Worm (Caenorhabditis elegans) whole organism, L1 larva: Measurements from ENCODE around the gene C02F5.3.
A peak's percentile ranks its signal among the peaks of the same experiment; 100 is the strongest.

Source experiments
- C04F5.9 ChIP-seq: sonication (generic microtip); optimal IDR thresholded peaks from 2 replicates; lab custom pipeline; 2016; ENCODE audit warnings: missing genetic modification characterization, missing compliant biosample characterization
- C16A3.4 ChIP-seq: fragments of 150-350 bp; optimal IDR thresholded peaks from 2 replicates; lab custom pipeline; 2014; ENCODE audit warnings: missing biosample characterization, missing genetic modification characterization
- F16B12.6 ChIP-seq: fragments of 150-350 bp; optimal IDR thresholded peaks from 2 replicates; lab custom pipeline; 2014; ENCODE audit warnings: missing biosample characterization, missing genetic modification characterization
- aha-1 ChIP-seq: fragments of 150-350 bp; optimal IDR thresholded peaks from 2 replicates; lab custom pipeline; 2014; ENCODE audit warnings: missing biosample characterization, missing genetic modification characterization
- alr-1 ChIP-seq: fragments of 200-800 bp; sonication (Bioruptor generic); optimal IDR thresholded peaks from 2 replicates; lab custom pipeline; 2018; ENCODE audit warnings: borderline replicate concordance, mild to moderate bottlenecking, missing genetic modification characterization, missing compliant biosample characterization
- aly-2 ChIP-seq: fragments of 150-350 bp; optimal IDR thresholded peaks from 2 replicates; lab custom pipeline; 2014; ENCODE audit warnings: missing biosample characterization, missing genetic modification characterization
- ama-1 ChIP-seq: fragments of 150-350 bp; optimal IDR thresholded peaks from 2 replicates; lab custom pipeline; 2014
- blmp-1 ChIP-seq: fragments of 150-350 bp; optimal IDR thresholded peaks from 2 replicates; lab custom pipeline; 2014; ENCODE audit warnings: missing biosample characterization, missing genetic modification characterization
- ceh-63 ChIP-seq: fragments of 200-800 bp; sonication (Bioruptor generic); optimal IDR thresholded peaks from 2 replicates; lab custom pipeline; 2018; ENCODE audit warnings: mild to moderate bottlenecking, missing genetic modification characterization, missing compliant biosample characterization
- ceh-82 ChIP-seq, 3 experiments: fragments of 150-350 bp in 1 of 3; sonication (generic microtip) in 2 of 3; optimal IDR thresholded peaks; 2 replicates each; lab custom pipeline; 2014 to 2017; ENCODE audit warnings: missing biosample characterization in 3 of 3, missing genetic modification characterization in 3 of 3
- ceh-88 ChIP-seq: fragments of 200-800 bp; sonication (Bioruptor generic); IDR thresholded peaks from 2 replicates; pipeline ENCODE4 v1.3.6; 2022; ENCODE audit warnings: missing genetic modification characterization, missing compliant biosample characterization
- dsc-1 ChIP-seq: sonication (generic microtip); optimal IDR thresholded peaks from 2 replicates; lab custom pipeline; 2016; ENCODE audit warnings: mild to moderate bottlenecking, missing genetic modification characterization, missing compliant biosample characterization
- efl-3 ChIP-seq: fragments of 200-800 bp; sonication (Bioruptor generic); optimal IDR thresholded peaks from 2 replicates; lab custom pipeline; 2018; ENCODE audit warnings: mild to moderate bottlenecking, missing genetic modification characterization, missing compliant biosample characterization
- egl-13 ChIP-seq: sonication (generic microtip); optimal IDR thresholded peaks from 2 replicates; lab custom pipeline; 2016; ENCODE audit warnings: missing genotype, missing genetic modification reagents, missing genetic modification characterization, missing compliant biosample characterization
- ets-5 ChIP-seq: fragments of 200-800 bp; sonication (Bioruptor generic); IDR thresholded peaks from 2 replicates; pipeline ENCODE4 v1.3.6; 2022; ENCODE audit warnings: missing genetic modification characterization, missing compliant biosample characterization
- fkh-4 ChIP-seq: sonication (generic microtip); optimal IDR thresholded peaks from 2 replicates; lab custom pipeline; 2016; ENCODE audit warnings: missing compliant biosample characterization, missing genetic modification characterization, borderline replicate concordance
- fos-1 ChIP-seq: fragments of 150-350 bp; optimal IDR thresholded peaks from 2 replicates; lab custom pipeline; 2014; ENCODE audit warnings: missing biosample characterization, missing genetic modification characterization
- grh-1 ChIP-seq: fragments of 200-800 bp; sonication (Bioruptor generic); IDR thresholded peaks from 2 replicates; pipeline ENCODE4 v1.3.6; 2022; ENCODE audit warnings: missing genetic modification reagents, missing genetic modification characterization, missing compliant biosample characterization
- hlh-17 ChIP-seq: fragments of 200-800 bp; sonication (Bioruptor generic); optimal IDR thresholded peaks from 2 replicates; lab custom pipeline; 2018; ENCODE audit warnings: missing genetic modification characterization, mild to moderate bottlenecking, missing compliant biosample characterization, moderate library complexity, borderline replicate concordance
- hlh-4 ChIP-seq: sonication (generic microtip); optimal IDR thresholded peaks from 2 replicates; lab custom pipeline; 2016; ENCODE audit warnings: mild to moderate bottlenecking, missing genetic modification characterization, missing compliant biosample characterization
- isw-1 ChIP-seq: fragments of 200-800 bp; sonication (Bioruptor generic); IDR thresholded peaks from 2 replicates; pipeline ENCODE4 v1.3.6; 2022; ENCODE audit warnings: missing genetic modification characterization, missing compliant biosample characterization
- lin-13 ChIP-seq: fragments of 150-350 bp; optimal IDR thresholded peaks from 2 replicates; lab custom pipeline; 2014; ENCODE audit warnings: missing biosample characterization, missing genetic modification reagents, missing genetic modification characterization
- lin-15B ChIP-seq: fragments of 150-350 bp; sonication (generic microtip); optimal IDR thresholded peaks from 3 replicates; lab custom pipeline; 2014; ENCODE audit warnings: missing biosample characterization, missing genetic modification characterization
- lin-39 ChIP-seq: fragments of 150-350 bp; optimal IDR thresholded peaks from 2 replicates; lab custom pipeline; 2014; ENCODE audit warnings: missing biosample characterization, missing genetic modification reagents, missing genetic modification characterization
- lsy-2 ChIP-seq, 2 experiments: fragments of 150-350 bp; optimal IDR thresholded peaks; 2 replicates each; lab custom pipeline; 2014; ENCODE audit warnings: missing biosample characterization in 2 of 2, missing genetic modification characterization in 2 of 2
- mep-1 ChIP-seq: fragments of 150-350 bp; optimal IDR thresholded peaks from 2 replicates; lab custom pipeline; 2014; ENCODE audit warnings: missing biosample characterization, missing genetic modification characterization
- nhr-12 ChIP-seq: sonication (generic microtip); optimal IDR thresholded peaks from 2 replicates; lab custom pipeline; 2017; ENCODE audit warnings: missing biosample characterization, missing genetic modification characterization
- nhr-28 ChIP-seq: fragments of 150-350 bp; optimal IDR thresholded peaks from 2 replicates; lab custom pipeline; 2014; ENCODE audit warnings: missing biosample characterization, missing genetic modification characterization
- nhr-47 ChIP-seq: sonication (generic microtip); optimal IDR thresholded peaks from 2 replicates; lab custom pipeline; 2016; ENCODE audit warnings: mild to moderate bottlenecking, missing genetic modification characterization, moderate library complexity, missing compliant biosample characterization
- nhr-90 ChIP-seq: sonication (generic microtip); optimal IDR thresholded peaks from 2 replicates; lab custom pipeline; 2016; ENCODE audit warnings: mild to moderate bottlenecking, missing genetic modification characterization, missing compliant biosample characterization; ENCODE audit not compliant: poor library complexity
- pqm-1 ChIP-seq: sonication (generic microtip); optimal IDR thresholded peaks from 3 replicates; lab custom pipeline; 2017; ENCODE audit warnings: missing biosample characterization, missing genetic modification characterization
- skn-1 ChIP-seq: fragments of 150-350 bp; optimal IDR thresholded peaks from 2 replicates; lab custom pipeline; 2014; ENCODE audit warnings: missing biosample characterization, missing genetic modification characterization
- snu-23 ChIP-seq: sonication (generic microtip); optimal IDR thresholded peaks from 2 replicates; lab custom pipeline; 2016; ENCODE audit warnings: missing genetic modification characterization, missing compliant biosample characterization
- sox-4 ChIP-seq: sonication (generic microtip); optimal IDR thresholded peaks from 2 replicates; lab custom pipeline; 2016; ENCODE audit warnings: missing genetic modification characterization, missing compliant biosample characterization
- swsn-7 ChIP-seq: sonication (generic microtip); optimal IDR thresholded peaks from 2 replicates; lab custom pipeline; 2016; ENCODE audit warnings: missing genetic modification characterization, missing compliant biosample characterization
- tlp-1 ChIP-seq: fragments of 150-350 bp; optimal IDR thresholded peaks from 2 replicates; lab custom pipeline; 2014; ENCODE audit warnings: missing biosample characterization, missing genetic modification characterization
- unc-130 ChIP-seq: fragments of 150-350 bp; optimal IDR thresholded peaks from 2 replicates; lab custom pipeline; 2017; ENCODE audit warnings: missing biosample characterization, missing genetic modification characterization, inconsistent platforms
- unc-30 ChIP-seq: sonication (generic microtip); optimal IDR thresholded peaks from 2 replicates; lab custom pipeline; 2017; ENCODE audit warnings: missing biosample characterization, missing genetic modification characterization
- unc-86 ChIP-seq: sonication (generic microtip); optimal IDR thresholded peaks from 2 replicates; lab custom pipeline; 2016; ENCODE audit warnings: missing genetic modification characterization, missing compliant biosample characterization
- unc-98 ChIP-seq: fragments of 200-800 bp; sonication (Bioruptor generic); IDR thresholded peaks from 2 replicates; pipeline ENCODE4 v1.3.6; 2022; ENCODE audit warnings: missing genetic modification characterization, missing compliant biosample characterization
- ztf-11 ChIP-seq, 2 experiments: sonication (generic microtip); optimal IDR thresholded peaks; 2 replicates each; lab custom pipeline; 2016 to 2017; ENCODE audit warnings: missing genetic modification characterization in 2 of 2, missing biosample characterization in 1 of 2, missing compliant biosample characterization in 1 of 2
- ztf-4 ChIP-seq: fragments of 150-350 bp; optimal IDR thresholded peaks from 2 replicates; lab custom pipeline; 2014; ENCODE audit warnings: missing biosample characterization, missing genetic modification characterization

C02F5.3 gene

DNA sequence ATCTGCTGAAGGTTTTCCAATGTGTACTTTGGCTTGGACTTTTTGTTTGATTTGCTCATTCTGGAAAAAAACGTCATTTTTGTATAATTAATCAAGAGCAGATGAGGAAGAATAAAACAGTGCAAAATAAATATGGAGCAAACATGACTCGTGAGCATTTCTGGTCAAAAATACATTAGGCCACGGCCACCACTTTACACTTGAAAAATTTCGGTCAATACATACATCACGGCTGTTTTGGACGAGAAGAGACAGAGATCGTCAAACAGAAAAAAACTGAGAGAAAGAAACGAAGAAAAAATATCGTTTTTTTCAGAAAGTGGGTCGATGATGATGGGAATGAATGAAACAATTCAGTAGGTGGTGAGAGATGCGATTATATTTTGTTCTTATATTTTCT lies 22.6 kb downstream of the C02F5.3 start, which contains the start of the genes F09G8.7 and crn-7 (continued):
- TF ChIP-seq fos-1 (tag; lab: Kevin White, UChicago) (no peak), ama-1 (no peak), lin-39 (tag; lab: Kevin White, UChicago) (no peak), C04F5.9 (no peak), pqm-1 (tag; lab: Kevin White, UChicago) (no peak), efl-3 (no peak), blmp-1 (tag; lab: Kevin White, UChicago) (peak; percentile 46), snu-23 (GFP tag; lab: Kevin White, UChicago) (peak; percentile 33), ztf-11 (tag; optimal IDR thresholded peaks at IDR 0.05; lab: Kevin White, UChicago) (no peak), aha-1 (tag; lab: Kevin White, UChicago) (no peak), isw-1 (GFP tag; lab: Robert Waterston, UW) (no peak), unc-98 (GFP tag; lab: Robert Waterston, UW) (no peak), lsy-2 (tag; optimal IDR thresholded peaks at IDR 0.05; lab: Kevin White, UChicago) (peak in 1 of 2 experiments; percentile 55), egl-13 (tag; lab: Kevin White, UChicago) (no peak), lin-13 (GFP tag; lab: Kevin White, UChicago) (no peak), ceh-82 (tag; optimal IDR thresholded peaks at IDR 0.05; lab: Kevin White, UChicago) (peak in 1 of 3 experiments; percentile 31), nhr-90 (no peak), unc-30 (no peak), F16B12.6 (no peak), ztf-4 (no peak), dsc-1 (no peak), ceh-88 (GFP tag; lab: Robert Waterston, UW) (no peak)

DNA sequence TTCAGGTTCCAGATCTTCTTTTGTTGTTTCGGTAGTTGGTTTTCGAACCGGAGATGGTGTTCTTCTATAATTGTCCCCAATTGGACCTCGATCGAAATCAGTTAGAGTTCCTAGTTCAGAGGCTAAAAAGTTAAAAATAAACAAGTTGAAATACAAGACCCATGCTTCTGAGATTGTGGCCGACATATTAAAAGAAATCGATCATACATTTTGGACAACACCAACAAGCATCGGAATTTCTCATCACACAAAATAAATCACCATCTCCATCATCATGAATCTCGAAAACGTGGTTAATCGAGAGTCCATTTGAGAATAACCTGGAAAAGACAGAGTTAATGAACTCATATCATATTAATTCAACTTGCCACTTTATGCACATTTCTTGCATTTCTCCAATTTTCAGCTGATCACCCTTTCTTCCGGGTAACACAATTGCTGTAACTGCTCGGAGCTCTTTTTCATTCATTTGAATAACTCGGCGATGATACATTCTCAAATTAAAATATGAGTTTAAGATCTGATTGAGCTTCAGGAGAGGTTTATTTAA lies 26.1 kb downstream of the C02F5.3 start, which contains the start of the genes mps-4 and F09G8.10:
mps-4 (minus strand) TSS at position 101 of the 550 bp plus-strand sequence.
F09G8.10 (minus strand) TSS at position 500 of the 550 bp plus-strand sequence.
- no peak for TF ChIP-seq ama-1
- no peak for TF ChIP-seq pqm-1 (tag; lab: Kevin White, UChicago)
- no peak for TF ChIP-seq skn-1
- TF ChIP-seq swsn-7 (tag; lab: Kevin White, UChicago), result no peak
- TF ChIP-seq unc-86, result no peak
- no peak for TF ChIP-seq snu-23 (GFP tag; lab: Kevin White, UChicago)

DNA sequence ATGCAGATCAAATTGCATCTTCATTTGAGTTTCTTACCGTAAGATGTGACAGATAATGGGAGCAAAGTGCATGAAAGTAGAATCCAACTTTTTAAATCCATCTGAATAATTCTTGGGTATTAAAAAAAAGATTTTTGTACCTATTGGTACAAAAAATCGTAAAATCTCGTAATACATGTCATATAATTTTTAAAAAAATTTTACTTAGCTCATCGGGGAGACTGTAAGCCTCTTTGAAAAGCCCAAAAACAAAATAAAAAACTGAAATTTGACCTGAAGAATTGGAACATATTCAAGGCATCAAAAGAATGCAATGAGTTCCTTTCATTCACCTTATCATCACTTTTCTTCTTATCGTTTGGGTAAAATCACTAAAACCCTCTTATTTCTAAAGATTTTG lies 30.2 kb downstream of the C02F5.3 start, which contains the start of gene clec-160:
clec-160 (minus strand) TSS at position 101 of the 400 bp plus-strand sequence.
- TF ChIP-seq ets-5 (GFP tag; lab: Robert Waterston, UW) (no peak), lin-15B (no peak), nhr-12 (tag; lab: Kevin White, UChicago) (no peak), pqm-1 (tag; lab: Kevin White, UChicago) (no peak), ceh-88 (GFP tag; lab: Robert Waterston, UW) (no peak), nhr-28 (tag; lab: Kevin White, UChicago) (no peak), dsc-1 (no peak)

DNA sequence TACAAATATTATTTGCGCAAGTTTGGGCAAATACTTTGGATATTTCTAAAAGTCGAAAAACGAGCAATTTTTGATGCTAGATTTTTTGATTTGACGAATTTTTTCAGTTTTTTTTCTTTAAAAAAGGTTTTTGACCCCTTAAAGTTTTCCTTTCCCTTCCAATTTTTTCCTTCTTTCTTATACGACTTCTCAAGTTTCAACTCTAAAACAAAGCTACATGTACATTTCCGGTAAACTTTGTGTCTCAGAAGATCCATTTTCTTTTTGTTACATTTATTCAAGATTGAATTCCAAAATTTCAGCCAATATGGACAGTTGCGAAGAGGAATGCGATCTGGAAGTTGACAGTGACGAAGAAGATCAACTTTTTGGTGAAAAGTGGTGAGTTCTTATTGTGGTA lies 33.1 kb downstream of the C02F5.3 start, which contains the start of gene mig-10:
mig-10 (plus strand) TSS at position 301 of the 400 bp plus-strand sequence.
- TF ChIP-seq unc-30 (no peak), hlh-4 (tag; lab: Kevin White, UChicago) (no peak), ets-5 (GFP tag; lab: Robert Waterston, UW) (no peak), ama-1 (no peak), nhr-47 (tag; lab: Kevin White, UChicago) (no peak)
- TF ChIP-seq, all 84 proteins: peak for 0

DNA sequence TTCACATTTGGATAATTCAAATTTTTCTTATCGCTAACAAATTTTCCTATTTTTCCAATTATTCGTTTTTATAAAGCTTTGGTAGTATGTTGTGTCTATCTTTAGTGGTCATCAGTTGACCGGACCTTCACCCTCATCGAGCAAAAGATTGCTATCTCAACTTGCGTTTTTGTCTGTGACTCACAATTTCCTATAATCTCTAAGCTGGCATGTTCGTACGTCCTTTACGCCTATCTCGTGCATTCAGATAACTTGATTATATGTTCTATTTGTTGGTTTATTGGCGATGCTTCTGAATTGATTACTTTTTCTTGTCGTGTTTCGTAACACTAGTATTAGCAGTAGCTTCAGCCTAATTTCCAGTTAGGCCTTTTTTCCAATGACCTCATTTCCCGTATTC lies 33.9 kb downstream of the C02F5.3 start:
- TF ChIP-seq tlp-1 (tag; lab: Kevin White, UChicago) (no peak), blmp-1 (tag; lab: Kevin White, UChicago) (no peak), ceh-63 (GFP tag; lab: Kevin White, UChicago) (no peak), grh-1 (GFP tag; lab: Robert Waterston, UW) (no peak), sox-4 (tag; lab: Kevin White, UChicago) (no peak), fkh-4 (no peak), alr-1 (tag; lab: Kevin White, UChicago) (no peak), unc-130 (tag; lab: Kevin White, UChicago) (no peak), aha-1 (tag; lab: Kevin White, UChicago) (no peak), ceh-88 (GFP tag; lab: Robert Waterston, UW) (no peak), hlh-17 (GFP tag; lab: Kevin White, UChicago) (no peak), C16A3.4 (tag; lab: Kevin White, UChicago) (no peak), aly-2 (tag; lab: Kevin White, UChicago) (no peak), nhr-90 (no peak), mep-1 (tag; lab: Kevin White, UChicago) (no peak)
